Worm (Caenorhabditis elegans) whole organism, mixed stage, embryonic: ENCODE results near the gene scl-7.

Source experiments
- M03D4.4 ChIP-seq: sonication (generic microtip); optimal IDR thresholded peaks from 2 replicates; lab custom pipeline; 2017; ENCODE audit warnings: mild to moderate bottlenecking, missing genetic modification characterization, missing compliant biosample characterization
- bed-3 ChIP-seq: fragments of 200-800 bp; sonication (Bioruptor generic); optimal IDR thresholded peaks from 3 replicates; lab custom pipeline; 2018; ENCODE audit warnings: mild to moderate bottlenecking, missing genetic modification characterization, moderate library complexity, missing compliant biosample characterization
- blmp-1 ChIP-seq: fragments of 150-350 bp; optimal IDR thresholded peaks from 2 replicates; lab custom pipeline; 2014; ENCODE audit warnings: missing biosample characterization, missing genetic modification characterization
- ceh-39 ChIP-seq: fragments of 150-350 bp; optimal IDR thresholded peaks from 2 replicates; lab custom pipeline; 2014; ENCODE audit warnings: missing biosample characterization, missing genetic modification characterization
- ceh-43 ChIP-seq: fragments of 200-800 bp; sonication (Bioruptor generic); optimal IDR thresholded peaks from 2 replicates; lab custom pipeline; 2018; ENCODE audit warnings: mild to moderate bottlenecking, missing genetic modification characterization, moderate library complexity, missing compliant biosample characterization
- ceh-83 ChIP-seq: fragments of 200-800 bp; sonication (Bioruptor generic); optimal IDR thresholded peaks from 2 replicates; lab custom pipeline; 2018; ENCODE audit warnings: mild to moderate bottlenecking, missing genetic modification characterization, missing compliant biosample characterization
- cnd-1 ChIP-seq: fragments of 200-800 bp; sonication (Bioruptor generic); optimal IDR thresholded peaks from 2 replicates; lab custom pipeline; 2018; ENCODE audit warnings: mild to moderate bottlenecking, missing genetic modification characterization, missing compliant biosample characterization
- drap-1 ChIP-seq: fragments of 200-800 bp; sonication (Bioruptor generic); optimal IDR thresholded peaks from 3 replicates; lab custom pipeline; 2018; ENCODE audit warnings: mild to moderate bottlenecking, missing genetic modification characterization, missing compliant biosample characterization
- elt-1 ChIP-seq: sonication (generic microtip); optimal IDR thresholded peaks from 2 replicates; lab custom pipeline; 2017; ENCODE audit warnings: missing genetic modification characterization, mild to moderate bottlenecking, missing compliant biosample characterization, antibody characterized with exemption, moderate library complexity, borderline replicate concordance; ENCODE audit not compliant: insufficient read depth
- elt-3 ChIP-seq: fragments of 150-350 bp; optimal IDR thresholded peaks from 2 replicates; lab custom pipeline; 2014; ENCODE audit warnings: missing biosample characterization, missing genetic modification characterization
- flh-1 ChIP-seq: fragments of 200-800 bp; sonication (Bioruptor generic); optimal IDR thresholded peaks from 2 replicates; lab custom pipeline; 2018; ENCODE audit warnings: mild to moderate bottlenecking, missing genetic modification characterization, moderate library complexity, missing compliant biosample characterization
- ham-2 ChIP-seq: fragments of 200-800 bp; sonication (Bioruptor generic); optimal IDR thresholded peaks from 2 replicates; lab custom pipeline; 2018; ENCODE audit warnings: mild to moderate bottlenecking, missing genetic modification characterization, missing compliant biosample characterization
- hlh-1 ChIP-seq: fragments of 150-350 bp; optimal IDR thresholded peaks from 2 replicates; lab custom pipeline; 2014; ENCODE audit warnings: missing biosample characterization, missing genetic modification reagents, missing genetic modification characterization
- lin-13 ChIP-seq: fragments of 150-350 bp; optimal IDR thresholded peaks from 2 replicates; lab custom pipeline; 2014; ENCODE audit warnings: missing biosample characterization, missing genetic modification characterization
- lin-32 ChIP-seq: fragments of 200-800 bp; sonication (Bioruptor generic); optimal IDR thresholded peaks from 2 replicates; lab custom pipeline; 2018; ENCODE audit warnings: mild to moderate bottlenecking, missing genetic modification characterization, missing compliant biosample characterization
- lsy-2 ChIP-seq: fragments of 150-350 bp; optimal IDR thresholded peaks from 2 replicates; lab custom pipeline; 2014; ENCODE audit warnings: missing biosample characterization, missing genetic modification characterization
- mab-5 ChIP-seq: fragments of 150-350 bp; optimal IDR thresholded peaks from 2 replicates; lab custom pipeline; 2014; ENCODE audit warnings: missing biosample characterization, missing genetic modification characterization
- mls-2 ChIP-seq: sonication (generic microtip); optimal IDR thresholded peaks from 2 replicates; lab custom pipeline; 2016; ENCODE audit warnings: mild to moderate bottlenecking, missing genetic modification characterization, moderate library complexity, missing compliant biosample characterization
- nhr-12 ChIP-seq: fragments of 150-350 bp; optimal IDR thresholded peaks from 2 replicates; lab custom pipeline; 2014; ENCODE audit warnings: missing biosample characterization, missing genetic modification characterization
- nhr-2 ChIP-seq: fragments of 150-350 bp; optimal IDR thresholded peaks from 2 replicates; lab custom pipeline; 2014; ENCODE audit warnings: missing biosample characterization, missing genetic modification characterization
- nhr-237 ChIP-seq: fragments of 150-350 bp; optimal IDR thresholded peaks from 2 replicates; lab custom pipeline; 2014; ENCODE audit warnings: missing biosample characterization, missing genetic modification characterization
- nhr-28 ChIP-seq: fragments of 150-350 bp; optimal IDR thresholded peaks from 2 replicates; lab custom pipeline; 2014; ENCODE audit warnings: missing biosample characterization, missing genetic modification characterization
- sem-2 ChIP-seq: fragments of 200-800 bp; sonication (Bioruptor generic); optimal IDR thresholded peaks from 2 replicates; lab custom pipeline; 2018; ENCODE audit warnings: mild to moderate bottlenecking, missing genetic modification characterization, missing compliant biosample characterization
- snpc-4 ChIP-seq: fragments of 150-350 bp; optimal IDR thresholded peaks from 2 replicates; lab custom pipeline; 2014; ENCODE audit warnings: missing biosample characterization, missing genetic modification characterization
- sptf-1 ChIP-seq: sonication (generic microtip); optimal IDR thresholded peaks from 2 replicates; lab custom pipeline; 2017; ENCODE audit warnings: mild to moderate bottlenecking, missing genetic modification characterization, moderate library complexity, missing compliant biosample characterization
- tbx-8 ChIP-seq: fragments of 200-800 bp; sonication (Bioruptor generic); optimal IDR thresholded peaks from 2 replicates; lab custom pipeline; 2018; ENCODE audit warnings: mild to moderate bottlenecking, missing genetic modification characterization, moderate library complexity, missing compliant biosample characterization
- unc-120 ChIP-seq: sonication (generic microtip); optimal IDR thresholded peaks from 2 replicates; lab custom pipeline; 2017; ENCODE audit warnings: missing genetic modification characterization, missing compliant biosample characterization; ENCODE audit not compliant: poor library complexity, severe bottlenecking
- unc-62 ChIP-seq: fragments of 150-350 bp; optimal IDR thresholded peaks from 2 replicates; lab custom pipeline; 2014; ENCODE audit warnings: missing biosample characterization, missing genetic modification reagents, missing genetic modification characterization
- zip-8 ChIP-seq: fragments of 150-350 bp; optimal IDR thresholded peaks from 2 replicates; lab custom pipeline; 2014; ENCODE audit warnings: missing biosample characterization, missing genetic modification characterization
- ztf-11 ChIP-seq: fragments of 150-350 bp; optimal IDR thresholded peaks from 2 replicates; lab custom pipeline; 2014; ENCODE audit warnings: missing biosample characterization, missing genetic modification characterization

Gene scl-7

DNA sequence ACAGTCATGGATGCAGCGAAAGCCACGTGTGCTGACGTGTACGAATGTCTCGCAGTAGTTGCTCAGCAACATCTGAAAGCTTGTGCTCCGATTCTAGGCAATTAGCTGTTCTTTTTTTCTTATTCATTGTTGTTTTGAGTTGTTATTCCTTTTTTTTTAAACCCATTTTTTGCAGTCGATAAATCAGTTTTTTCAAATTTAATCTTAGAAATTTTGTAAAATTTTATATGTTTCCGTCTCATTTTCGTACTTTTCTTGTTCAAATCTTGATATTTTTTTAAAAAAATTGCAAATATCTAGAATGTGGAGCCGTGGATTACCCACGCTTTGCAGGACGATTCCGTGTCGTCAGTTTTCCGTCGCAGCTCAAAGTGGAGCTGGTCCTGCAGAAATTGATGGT is 30.2 kb downstream of the scl-7 start, which contains the start of gene fask-1:
TSS of gene fask-1 (plus strand) at position 301 of the 400 bp plus-strand sequence.
- TF ChIP-seq M03D4.4 (tag; lab: Kevin White, UChicago), result no peak
- TF ChIP-seq lsy-2 (tag; lab: Kevin White, UChicago), result no peak
- no peak for TF ChIP-seq mab-5 (tag; lab: Kevin White, UChicago)
- no peak for TF ChIP-seq tbx-8 (GFP tag; lab: Kevin White, UChicago)
- TF ChIP-seq drap-1 (GFP tag; lab: Kevin White, UChicago), result no peak
- no peak for TF ChIP-seq unc-120 (tag; lab: Kevin White, UChicago)
- no peak for TF ChIP-seq nhr-2 (tag; lab: Kevin White, UChicago)
- TF ChIP-seq ham-2, result no peak
- no peak for TF ChIP-seq elt-3 (tag; lab: Kevin White, UChicago)
- no peak for TF ChIP-seq nhr-237 (tag; lab: Kevin White, UChicago)
- TF ChIP-seq sem-2 (GFP tag; lab: Kevin White, UChicago), result no peak
- TF ChIP-seq bed-3 (GFP tag; lab: Kevin White, UChicago), result no peak
- no peak for TF ChIP-seq mls-2 (tag; lab: Kevin White, UChicago)
- TF ChIP-seq sptf-1 (tag; lab: Kevin White, UChicago), result no peak
- no peak for TF ChIP-seq hlh-1
- TF ChIP-seq ceh-39, result no peak
- no peak for TF ChIP-seq blmp-1 (tag; lab: Kevin White, UChicago)
- no peak for TF ChIP-seq ztf-11 (tag; lab: Kevin White, UChicago)
- no peak for TF ChIP-seq zip-8 (tag; lab: Kevin White, UChicago)

DNA sequence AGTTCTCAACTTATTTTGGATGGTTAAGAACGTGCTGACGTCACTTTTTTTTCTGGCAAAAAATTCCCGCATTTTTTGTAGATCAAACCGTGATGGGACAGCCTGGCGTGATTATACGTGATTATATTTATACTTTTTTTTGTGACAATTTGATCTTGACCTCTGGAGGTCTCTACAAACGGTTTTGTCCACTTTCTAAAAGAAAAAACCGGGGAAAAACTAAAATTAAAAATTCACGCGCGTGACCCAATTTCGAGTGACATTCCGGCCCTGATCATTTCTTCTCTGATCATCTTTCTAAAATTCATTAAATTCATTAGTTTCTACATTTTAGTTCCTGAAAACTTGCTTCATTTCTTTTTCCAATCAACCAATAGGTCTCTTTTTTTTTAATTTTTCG is 34.7 kb downstream of the scl-7 start, which contains the start of gene rde-11:
TSS of gene rde-11 (plus strand) at position 301 of the 400 bp plus-strand sequence.
- TF ChIP-seq nhr-28 (tag; lab: Kevin White, UChicago) (no peak), ham-2 (no peak), sem-2 (GFP tag; lab: Kevin White, UChicago) (no peak), elt-3 (tag; lab: Kevin White, UChicago) (no peak)
- TF ChIP-seq, all 35 proteins: peak for 0

DNA sequence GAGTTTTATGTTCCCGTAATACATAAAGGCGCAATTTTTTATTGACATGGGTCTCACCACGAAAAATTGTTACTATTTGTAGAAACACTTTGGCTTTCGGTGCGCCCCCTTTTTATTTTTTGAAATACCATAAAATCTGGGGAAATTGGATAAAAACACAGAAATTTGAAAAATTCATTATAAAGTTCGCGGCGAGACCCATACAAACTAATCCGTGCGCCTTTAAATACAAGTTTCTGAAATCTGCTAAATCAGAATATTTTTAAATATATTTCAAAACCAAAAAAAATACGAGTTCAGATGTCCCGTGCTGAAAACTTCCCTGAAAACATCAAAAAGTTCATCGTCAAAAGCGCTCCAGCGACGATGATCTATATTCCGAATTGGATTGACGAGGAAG is 37.1 kb downstream of the scl-7 start, which contains the start of gene B0564.2:
TSS of gene B0564.2 (plus strand) at position 301 of the 400 bp plus-strand sequence.
- TF ChIP-seq cnd-1 (no peak), nhr-28 (tag; lab: Kevin White, UChicago) (no peak), elt-1 (tag; lab: Kevin White, UChicago) (no peak), M03D4.4 (tag; lab: Kevin White, UChicago) (no peak), bed-3 (GFP tag; lab: Kevin White, UChicago) (no peak), ceh-83 (GFP tag; lab: Kevin White, UChicago) (no peak), lin-13 (no peak), elt-3 (tag; lab: Kevin White, UChicago) (no peak), zip-8 (tag; lab: Kevin White, UChicago) (no peak)

DNA sequence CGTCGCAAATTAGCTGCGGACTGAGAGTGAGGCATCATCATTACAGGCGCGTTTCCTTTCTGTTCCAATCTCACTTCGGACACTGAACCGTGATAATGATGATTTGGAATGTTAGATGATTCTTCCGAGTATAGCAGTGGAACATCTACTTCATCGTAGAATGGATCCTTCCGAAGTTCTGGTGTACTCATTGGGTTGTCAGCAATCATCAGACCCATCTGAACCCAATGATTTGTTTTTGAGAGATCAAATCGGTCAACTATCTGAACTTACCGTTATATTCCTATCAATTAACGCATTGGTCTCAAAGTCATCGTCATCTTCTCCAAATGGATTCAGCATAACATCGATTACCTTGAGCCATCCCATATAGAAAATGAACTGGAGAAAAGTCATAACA is 38.2 kb downstream of the scl-7 start:
- TF ChIP-seq lsy-2 (tag; lab: Kevin White, UChicago), result no peak
- TF ChIP-seq hlh-1, result no peak
- no peak for TF ChIP-seq ceh-39
- no peak for TF ChIP-seq ham-2
- TF ChIP-seq unc-120 (tag; lab: Kevin White, UChicago), result no peak
- TF ChIP-seq blmp-1 (tag; lab: Kevin White, UChicago), result no peak
- no peak for TF ChIP-seq lin-32 (GFP tag; lab: Kevin White, UChicago)
- no peak for TF ChIP-seq bed-3 (GFP tag; lab: Kevin White, UChicago)
- TF ChIP-seq ceh-43 (GFP tag; lab: Kevin White, UChicago), result no peak
- TF ChIP-seq snpc-4 (tag; lab: Kevin White, UChicago), result no peak
- no peak for TF ChIP-seq nhr-28 (tag; lab: Kevin White, UChicago)
- TF ChIP-seq elt-1 (tag; lab: Kevin White, UChicago), result no peak
- TF ChIP-seq ztf-11 (tag; lab: Kevin White, UChicago), result no peak

DNA sequence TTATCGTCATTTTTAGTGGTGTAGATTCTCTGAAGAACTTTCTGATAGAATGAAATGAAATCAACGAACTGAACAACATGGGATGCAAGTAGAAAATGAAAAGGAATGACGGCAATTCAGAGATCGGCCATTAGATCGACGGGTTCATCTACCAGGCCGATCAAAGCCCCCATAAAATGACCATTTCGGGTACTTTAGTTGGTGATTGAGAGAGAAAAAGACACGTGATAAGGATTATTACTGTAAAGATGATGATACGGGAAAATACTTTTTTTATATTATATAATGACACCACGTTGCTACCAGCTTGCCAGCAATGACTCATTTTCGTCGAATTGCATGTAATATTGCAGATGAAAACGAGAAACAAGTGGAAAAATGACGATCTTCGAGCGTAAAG is 39.5 kb downstream of the scl-7 start, which contains the start of gene best-1:
TSS of gene best-1 (minus strand) at position 29 of the 400 bp plus-strand sequence.
- TF ChIP-seq sem-2 (GFP tag; lab: Kevin White, UChicago) (no peak), bed-3 (GFP tag; lab: Kevin White, UChicago) (no peak), flh-1 (no peak), hlh-1 (no peak), sptf-1 (tag; lab: Kevin White, UChicago) (no peak), nhr-12 (tag; lab: Kevin White, UChicago) (no peak), zip-8 (tag; lab: Kevin White, UChicago) (no peak), drap-1 (GFP tag; lab: Kevin White, UChicago) (no peak), ceh-83 (GFP tag; lab: Kevin White, UChicago) (no peak), cnd-1 (no peak), ceh-43 (GFP tag; lab: Kevin White, UChicago) (no peak), unc-62 (GFP tag; lab: Kevin White, UChicago) (no peak), blmp-1 (tag; lab: Kevin White, UChicago) (no peak), lsy-2 (tag; lab: Kevin White, UChicago) (no peak), nhr-2 (tag; lab: Kevin White, UChicago) (no peak)
- TF ChIP-seq, all 35 proteins: peak for 0
